Worm (Caenorhabditis elegans) whole organism, young adult: ENCODE measurements around the gene Y49F6B.2.
"Not testable (repeated sequence)": the region's sequence is repeated elsewhere in the genome, so short reads cannot be mapped to it uniquely, and the experiment has no call there.

Experiments
- C17E4.6 ChIP-seq: fragments of 200-800 bp; sonication (Bioruptor generic); IDR thresholded peaks from 2 replicates; pipeline ENCODE4 v1.3.6; 2022; ENCODE audit warnings: missing genetic modification reagents, missing genetic modification characterization, missing compliant biosample characterization
- ZK185.1 ChIP-seq: sonication (generic microtip); optimal IDR thresholded peaks from 2 replicates; lab custom pipeline; 2016; ENCODE audit warnings: mild to moderate bottlenecking, missing genetic modification characterization, missing compliant biosample characterization; ENCODE audit not compliant: poor library complexity, severe bottlenecking
- aptf-2 ChIP-seq: fragments of 200-800 bp; sonication (Bioruptor generic); conservative IDR thresholded peaks from 2 replicates; pipeline ENCODE4 v1.3.6; 2022; ENCODE audit warnings: missing genetic modification reagents, missing genetic modification characterization, missing compliant biosample characterization
- aptf-3 ChIP-seq: fragments of 200-800 bp; sonication (Bioruptor generic); IDR thresholded peaks from 2 replicates; pipeline ENCODE4 v1.3.6; 2022; ENCODE audit warnings: missing genetic modification characterization, missing compliant biosample characterization
- atf-7 ChIP-seq: sonication (generic microtip); optimal IDR thresholded peaks from 2 replicates; lab custom pipeline; 2017; ENCODE audit warnings: mild to moderate bottlenecking, missing genetic modification characterization, missing compliant biosample characterization
- athp-1 ChIP-seq: sonication (generic microtip); optimal IDR thresholded peaks from 2 replicates; lab custom pipeline; 2017; ENCODE audit warnings: mild to moderate bottlenecking, missing genetic modification characterization, missing compliant biosample characterization
- attf-3 ChIP-seq: fragments of 200-800 bp; sonication (Bioruptor generic); conservative IDR thresholded peaks from 2 replicates; pipeline ENCODE4 v1.3.6; 2022; ENCODE audit warnings: missing genetic modification reagents, missing genetic modification characterization, missing compliant biosample characterization
- attf-5 ChIP-seq: fragments of 200-800 bp; sonication (Bioruptor generic); optimal IDR thresholded peaks from 2 replicates; lab custom pipeline; 2018; ENCODE audit warnings: mild to moderate bottlenecking, missing genetic modification characterization, missing compliant biosample characterization
- attf-6 ChIP-seq: fragments of 200-800 bp; sonication (Bioruptor generic); IDR thresholded peaks from 2 replicates; pipeline ENCODE4 v1.3.6; 2022; ENCODE audit warnings: missing genetic modification reagents, missing genetic modification characterization, missing compliant biosample characterization
- cebp-1 ChIP-seq, 2 experiments: fragments of 200-800 bp in 1 of 2; sonication (Bioruptor generic) in 1 of 2; sonication (generic microtip) in 1 of 2; IDR thresholded peaks in 1 of 2; optimal IDR thresholded peaks in 1 of 2; 2 replicates each; pipeline versions ENCODE4 v1.3.6 to Lab custom; 2017 to 2022; ENCODE audit warnings: missing compliant biosample characterization in 2 of 2, missing genetic modification characterization in 2 of 2, mild to moderate bottlenecking in 1 of 2, missing genetic modification reagents in 1 of 2, moderate library complexity in 1 of 2
- ceh-79 ChIP-seq: sonication (generic microtip); optimal IDR thresholded peaks from 2 replicates; lab custom pipeline; 2017; ENCODE audit warnings: mild to moderate bottlenecking, missing genetic modification characterization, missing compliant biosample characterization
- efl-1 ChIP-seq: fragments of 150-350 bp; optimal IDR thresholded peaks from 2 replicates; lab custom pipeline; 2014; ENCODE audit warnings: missing biosample characterization, missing genetic modification reagents, missing genetic modification characterization
- egrh-3 ChIP-seq: fragments of 200-800 bp; sonication (Bioruptor generic); IDR thresholded peaks from 2 replicates; pipeline ENCODE4 v1.3.6; 2022; ENCODE audit warnings: missing genetic modification reagents, missing genetic modification characterization, missing compliant biosample characterization
- ets-4 ChIP-seq: fragments of 200-800 bp; sonication (Bioruptor generic); optimal IDR thresholded peaks from 2 replicates; lab custom pipeline; 2018; ENCODE audit warnings: mild to moderate bottlenecking, missing genetic modification characterization, missing compliant biosample characterization
- hlh-26 ChIP-seq: fragments of 200-800 bp; sonication (Bioruptor generic); conservative IDR thresholded peaks from 2 replicates; pipeline ENCODE4 v1.3.6; 2022; ENCODE audit warnings: missing genetic modification reagents, missing genetic modification characterization, missing compliant biosample characterization
- hrde-1 ChIP-seq: sonication (generic microtip); optimal IDR thresholded peaks from 2 replicates; lab custom pipeline; 2016; ENCODE audit warnings: missing genetic modification characterization, mild to moderate bottlenecking, missing compliant biosample characterization, moderate library complexity, missing genotype, missing genetic modification reagents, borderline replicate concordance
- lin-26 ChIP-seq: fragments of 200-800 bp; sonication (Bioruptor generic); IDR thresholded peaks from 2 replicates; pipeline ENCODE4 v1.3.6; 2022; ENCODE audit warnings: missing genetic modification reagents, missing genetic modification characterization, missing compliant biosample characterization
- lin-35 ChIP-seq, 3 experiments: fragments of 150-350 bp in 2 of 3; sonication (generic microtip) in 1 of 3; optimal IDR thresholded peaks; 2 replicates each; lab custom pipeline; 2014 to 2018; ENCODE audit warnings: missing biosample characterization in 3 of 3, missing genetic modification characterization in 3 of 3, missing genetic modification reagents in 3 of 3
- madf-10 ChIP-seq: sonication (generic microtip); optimal IDR thresholded peaks from 2 replicates; lab custom pipeline; 2016; ENCODE audit warnings: mild to moderate bottlenecking, missing genetic modification characterization, missing compliant biosample characterization
- mcd-1 ChIP-seq: fragments of 200-800 bp; sonication (Bioruptor generic); IDR thresholded peaks from 2 replicates; pipeline ENCODE4 v1.3.6; 2022; ENCODE audit warnings: missing genetic modification reagents, missing genetic modification characterization, missing compliant biosample characterization
- mes-4 ChIP-seq: sonication (generic microtip); optimal IDR thresholded peaks from 2 replicates; lab custom pipeline; 2016; ENCODE audit warnings: missing genotype, missing genetic modification characterization, missing compliant biosample characterization
- nfyb-1 ChIP-seq: fragments of 200-800 bp; sonication (Bioruptor generic); IDR thresholded peaks from 2 replicates; pipeline ENCODE4 v1.3.6; 2022; ENCODE audit warnings: missing genetic modification reagents, missing genetic modification characterization, missing compliant biosample characterization
- nhr-120 ChIP-seq: fragments of 200-800 bp; sonication (Bioruptor generic); IDR thresholded peaks from 2 replicates; pipeline ENCODE4 v1.3.6; 2022; ENCODE audit warnings: missing genetic modification characterization, missing compliant biosample characterization
- nhr-27 ChIP-seq: fragments of 200-800 bp; sonication (Bioruptor generic); optimal IDR thresholded peaks from 2 replicates; lab custom pipeline; 2018; ENCODE audit warnings: mild to moderate bottlenecking, missing genetic modification characterization, moderate library complexity, missing compliant biosample characterization
- pbrm-1 ChIP-seq: fragments of 200-800 bp; sonication (Bioruptor generic); IDR thresholded peaks from 2 replicates; pipeline ENCODE4 v1.3.6; 2022; ENCODE audit warnings: missing genetic modification reagents, missing genetic modification characterization, missing compliant biosample characterization
- rec-8 ChIP-seq, 2 experiments: sonication (generic microtip); optimal IDR thresholded peaks; 2 replicates each; lab custom pipeline; 2016; ENCODE audit warnings: mild to moderate bottlenecking in 2 of 2, missing genetic modification characterization in 2 of 2, missing genetic modification reagents in 2 of 2, missing genotype in 2 of 2, missing biosample characterization in 1 of 2, missing compliant biosample characterization in 1 of 2, moderate library complexity in 1 of 2
- snpc-1.3 ChIP-seq: sonication (generic microtip); optimal IDR thresholded peaks from 2 replicates; lab custom pipeline; 2017; ENCODE audit warnings: missing genetic modification characterization, mild to moderate bottlenecking, missing compliant biosample characterization, antibody characterized with exemption, moderate library complexity, missing genotype, missing genetic modification reagents; ENCODE audit not compliant: insufficient read depth
- tbx-9 ChIP-seq: sonication (generic microtip); optimal IDR thresholded peaks from 2 replicates; lab custom pipeline; 2016; ENCODE audit warnings: borderline replicate concordance, missing genetic modification characterization, inconsistent platforms, missing compliant biosample characterization
- zfh-2 ChIP-seq: fragments of 200-800 bp; sonication (Bioruptor generic); conservative IDR thresholded peaks from 2 replicates; pipeline ENCODE4 v1.3.6; 2022; ENCODE audit warnings: missing genetic modification reagents, missing genetic modification characterization, missing compliant biosample characterization
- zim-3 ChIP-seq: sonication (generic microtip); optimal IDR thresholded peaks from 2 replicates; lab custom pipeline; 2017; ENCODE audit warnings: mild to moderate bottlenecking, missing genetic modification characterization, moderate library complexity, missing compliant biosample characterization
- ztf-22 ChIP-seq: fragments of 200-800 bp; sonication (Bioruptor generic); optimal IDR thresholded peaks from 2 replicates; lab custom pipeline; 2018; ENCODE audit warnings: mild to moderate bottlenecking, missing genetic modification characterization, moderate library complexity, missing compliant biosample characterization

Y49F6B.2 gene

DNA sequence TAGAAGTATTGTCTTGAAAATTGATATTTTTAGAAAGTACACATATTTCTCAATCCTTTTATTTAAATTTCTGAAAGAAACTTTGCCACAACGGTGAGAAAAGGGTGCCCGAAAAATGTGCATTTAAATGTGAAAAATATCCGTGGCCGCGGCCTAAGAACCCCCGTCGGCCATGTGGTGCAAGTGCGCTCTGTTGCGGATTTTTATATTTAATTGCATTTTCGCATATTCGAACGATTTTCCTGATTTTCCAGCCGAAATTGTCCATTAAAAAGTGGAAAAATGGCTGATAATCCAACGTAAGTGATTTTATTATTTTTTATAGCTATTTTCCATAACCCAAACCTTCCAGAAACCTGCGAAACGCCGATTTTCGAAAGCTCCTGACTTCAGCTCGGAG, 20.5 kb upstream of the Y49F6B.2 start, which contains the start of gene smu-2 (continued):
- TF ChIP-seq cebp-1 (GFP tag; IDR thresholded peaks at IDR 0.05; lab: Robert Waterston, UW) (no peak), cebp-1 (tag; optimal IDR thresholded peaks at IDR 0.05; lab: Kevin White, UChicago) (no peak)

DNA sequence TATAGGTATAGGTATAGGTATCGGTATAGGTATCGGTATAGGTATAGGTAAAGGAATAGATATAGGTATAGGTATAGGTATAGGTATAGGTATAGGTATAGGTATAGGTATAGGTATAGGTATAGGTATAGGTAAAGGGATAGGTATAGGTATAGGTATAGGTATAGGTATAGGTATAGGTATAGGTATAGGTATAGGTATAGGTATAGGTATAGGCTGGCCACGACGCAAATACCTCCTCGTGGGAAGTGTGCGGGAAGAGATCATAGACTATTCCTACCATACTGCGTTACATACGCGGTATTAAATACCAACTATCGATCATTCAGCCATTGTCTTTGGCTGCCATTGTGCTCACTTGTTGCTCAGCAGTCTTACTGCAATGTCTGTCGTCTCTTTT, 12.0 kb upstream of the Y49F6B.2 start, which contains the start of gene fbxb-112:
Gene fbxb-112 (plus strand): TSS at position 301 of the 400 bp plus-strand sequence.
- TF ChIP-seq athp-1 (tag; lab: Kevin White, UChicago); hrde-1 (tag; lab: Kevin White, UChicago); nhr-120: not testable (repeated sequence)

DNA sequence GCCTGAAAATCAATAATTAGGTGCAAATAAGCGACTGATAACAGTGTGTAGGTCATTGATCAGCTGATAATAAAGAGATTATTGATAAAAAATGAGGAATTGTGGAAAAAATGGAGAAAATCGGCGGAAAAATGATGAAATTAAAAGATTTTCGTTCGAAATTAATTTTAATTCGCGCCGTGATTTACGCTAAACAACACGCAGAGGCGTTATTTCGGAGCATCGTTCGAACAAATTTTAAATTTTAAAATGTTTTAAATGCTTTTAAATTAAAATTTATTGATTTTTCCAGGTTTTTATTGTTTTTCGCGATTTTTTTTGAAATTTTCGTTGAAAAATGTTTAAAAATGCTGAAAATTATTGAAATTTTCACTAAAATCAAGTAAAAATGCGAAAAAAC, 3.4 kb upstream of the Y49F6B.2 start, which contains the start of gene Y49F6B.9:
Gene Y49F6B.9 (minus strand): TSS at position 2 of the 400 bp plus-strand sequence.
- TF ChIP-seq snpc-1.3 (tag; lab: Kevin White, UChicago) = no peak
- peak; percentile 85 for TF ChIP-seq attf-3 (GFP tag; lab: Robert Waterston, UW)
- no peak for TF ChIP-seq nhr-27
- TF ChIP-seq efl-1 (GFP tag; lab: Kevin White, UChicago) = peak; percentile 40
- TF ChIP-seq, all 124 proteins: peak for 2

DNA sequence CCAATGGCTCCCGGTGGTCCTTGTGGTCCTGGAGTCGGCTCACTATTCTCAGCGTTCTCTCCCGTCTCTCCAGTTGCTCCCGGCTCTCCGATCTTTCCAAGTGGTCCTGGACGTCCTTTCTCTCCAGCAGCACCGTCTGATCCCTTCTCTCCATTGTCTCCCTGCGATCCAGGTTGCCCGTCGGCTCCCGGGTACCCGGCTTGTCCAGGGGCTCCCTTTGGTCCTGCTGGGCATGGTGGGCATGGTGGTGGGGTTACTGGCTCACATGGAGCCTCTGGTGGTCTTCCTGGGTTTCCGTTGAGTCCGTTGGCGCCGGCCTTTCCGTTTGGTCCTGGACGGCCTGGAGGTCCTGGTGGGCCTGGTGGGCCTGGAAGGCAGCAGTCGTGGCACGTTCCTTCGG, 2.4 kb upstream of the Y49F6B.2 start:
- TF ChIP-seq mcd-1 = 0 out of 2 replicates have a peak, but pooled peaks have one; percentile 14
- peak; percentile 88 for TF ChIP-seq egrh-3 (GFP tag; lab: Robert Waterston, UW)
- peak; percentile 88 for TF ChIP-seq zfh-2 (GFP tag; lab: Robert Waterston, UW)
- TF ChIP-seq C17E4.6 = no peak
- TF ChIP-seq aptf-2 = no peak
- TF ChIP-seq lin-26 (GFP tag; lab: Robert Waterston, UW) = peak; percentile 58; the same call in 1 of the 2 replicates
- TF ChIP-seq nfyb-1 (GFP tag; lab: Robert Waterston, UW) = 0 out of 2 replicates have a peak, but pooled peaks have one; percentile 26

DNA sequence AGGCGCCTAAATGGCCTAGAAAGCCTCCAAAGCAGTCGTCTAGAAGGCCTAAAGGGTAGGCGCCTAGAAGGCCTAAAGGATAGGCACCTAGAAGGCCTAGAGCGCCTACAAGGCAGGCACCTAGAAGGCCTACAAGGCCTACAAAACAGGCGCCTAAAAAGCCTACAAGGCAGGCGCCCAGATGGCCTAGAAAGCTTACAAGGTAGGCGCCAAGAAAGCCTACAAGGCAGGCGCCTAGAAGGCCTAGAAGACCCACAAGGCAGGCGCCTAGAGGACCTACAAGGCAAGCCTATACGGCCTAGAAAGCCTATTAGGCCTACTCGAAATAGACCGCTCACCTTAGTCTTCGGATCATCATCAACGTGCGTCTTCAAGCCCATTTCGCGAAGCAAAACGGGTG, 757 bp upstream of the Y49F6B.2 start:
- 0 out of 2 replicates have a peak, but pooled peaks have one; percentile 9 for TF ChIP-seq attf-6
- TF ChIP-seq rec-8 (tag; optimal IDR thresholded peaks at IDR 0.05; lab: Kevin White, UChicago) = no peak

DNA sequence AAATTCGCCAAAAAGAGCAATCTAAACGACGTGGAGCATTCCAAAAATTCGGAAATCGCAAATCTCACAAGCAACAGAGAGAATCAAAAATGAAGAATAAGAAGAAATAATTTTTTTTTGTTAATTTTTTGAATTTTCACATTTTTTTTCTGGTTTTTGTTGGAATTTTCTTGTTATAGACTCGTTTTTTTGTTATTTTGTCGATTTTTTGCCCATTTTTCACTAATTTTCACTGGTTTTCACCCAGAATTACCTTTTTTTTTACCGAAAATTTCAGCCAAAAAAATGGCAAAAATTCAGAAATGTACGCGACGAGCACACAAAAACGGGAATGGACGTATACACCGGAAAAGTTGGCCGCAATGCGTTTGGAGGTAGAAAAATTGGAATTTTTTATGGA, 1.9 kb downstream of the Y49F6B.2 start, which contains the start of gene cyh-1:
Gene cyh-1 (plus strand): TSS at position 301 of the 400 bp plus-strand sequence.
- TF ChIP-seq attf-5 (GFP tag; lab: Kevin White, UChicago) = no peak
- TF ChIP-seq hlh-26 = no peak
- no peak for TF ChIP-seq tbx-9 (tag; lab: Kevin White, UChicago)

DNA sequence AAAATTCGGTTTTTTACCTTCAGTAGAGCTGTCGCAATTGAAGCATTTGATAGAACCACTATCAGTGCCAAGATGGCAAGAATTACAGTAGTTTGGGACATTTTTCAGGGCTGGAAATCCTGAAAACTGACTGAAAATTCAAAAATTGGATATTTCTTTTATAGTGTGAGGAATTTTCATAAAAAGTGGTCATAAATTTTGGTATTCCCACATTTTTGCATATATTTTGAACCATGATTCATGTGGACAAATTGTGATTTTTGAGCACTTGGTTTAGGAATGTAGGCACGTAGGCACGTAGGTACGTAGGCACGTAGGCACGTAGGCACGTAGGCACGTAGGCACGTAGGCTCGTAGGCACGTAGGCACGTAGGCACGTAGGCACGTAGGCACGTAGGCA, 9.5 kb downstream of the Y49F6B.2 start, which contains the start of gene Y49F6B.19:
Gene Y49F6B.19 (minus strand): TSS at position 101 of the 400 bp plus-strand sequence.
- TF ChIP-seq attf-6 = no peak
- no peak for TF ChIP-seq ceh-79 (tag; lab: Kevin White, UChicago)
- TF ChIP-seq lin-26 (GFP tag; lab: Robert Waterston, UW) = no peak
- TF ChIP-seq mes-4 (tag; lab: Kevin White, UChicago) = no peak
- TF ChIP-seq atf-7 (tag; lab: Kevin White, UChicago) = no peak
- TF ChIP-seq ZK185.1 = no peak
- no peak for TF ChIP-seq pbrm-1 (GFP tag; lab: Robert Waterston, UW)
- no peak for TF ChIP-seq efl-1 (GFP tag; lab: Kevin White, UChicago)
- no peak for TF ChIP-seq aptf-3 (GFP tag; lab: Robert Waterston, UW)
- no peak for TF ChIP-seq lin-35 (GFP tag; optimal IDR thresholded peaks at IDR 0.05; lab: Kevin White, UChicago)
- TF ChIP-seq ztf-22 (GFP tag; lab: Kevin White, UChicago) = no peak
- TF ChIP-seq zim-3 (tag; lab: Kevin White, UChicago) = no peak
- TF ChIP-seq ets-4 = no peak
- no peak for TF ChIP-seq madf-10 (tag; lab: Kevin White, UChicago)
- TF ChIP-seq, all 124 proteins: peak for 0
